Fruit fly (Drosophila melanogaster) whole organism, adult: ENCODE results near the gene CG31975.
A peak's percentile ranks its signal among the peaks of the same experiment; 100 is the strongest.

Source experiments
- CG14711 ChIP-seq: fragments of 200-800 bp; sonication (Bioruptor generic); optimal IDR thresholded peaks from 2 replicates; lab custom pipeline; 2018; ENCODE audit warnings: missing biosample characterization, mild to moderate bottlenecking, missing genetic modification characterization, moderate library complexity
- CG5204 ChIP-seq: fragments of 200-800 bp; sonication (Bioruptor generic); optimal IDR thresholded peaks from 2 replicates; lab custom pipeline; 2016; ENCODE audit warnings: missing biosample characterization, missing genetic modification characterization
- CG7101 ChIP-seq: fragments of 200-800 bp; sonication (Bioruptor generic); optimal IDR thresholded peaks from 2 replicates; lab custom pipeline; 2018; ENCODE audit warnings: missing biosample characterization, mild to moderate bottlenecking, missing genetic modification characterization, moderate library complexity
- Crg-1 ChIP-seq: fragments of 200-800 bp; sonication (Bioruptor generic); optimal IDR thresholded peaks from 2 replicates; lab custom pipeline; 2016; ENCODE audit warnings: missing biosample characterization, missing genetic modification characterization
- Hr96 ChIP-seq: fragments of 200-800 bp; sonication (Bioruptor generic); optimal IDR thresholded peaks from 2 replicates; lab custom pipeline; 2016; ENCODE audit warnings: missing biosample characterization, missing genetic modification characterization
- Mnt ChIP-seq: fragments of 200-800 bp; sonication (Bioruptor generic); optimal IDR thresholded peaks from 2 replicates; lab custom pipeline; 2016; ENCODE audit warnings: missing biosample characterization, mild to moderate bottlenecking, missing genetic modification characterization
- bab1 ChIP-seq: fragments of 200-800 bp; sonication (Bioruptor generic); optimal IDR thresholded peaks from 3 replicates; lab custom pipeline; 2019; ENCODE audit warnings: missing biosample characterization, mild to moderate bottlenecking, missing genetic modification characterization, moderate library complexity
- cic ChIP-seq: fragments of 200-800 bp; sonication (Bioruptor generic); optimal IDR thresholded peaks from 2 replicates; lab custom pipeline; 2017; ENCODE audit warnings: missing biosample characterization, mild to moderate bottlenecking, missing genetic modification characterization, moderate library complexity
- cnc ChIP-seq, 2 experiments: fragments of >200 bp; optimal IDR thresholded peaks; 2 replicates each; lab custom pipeline; 2017

DNA sequence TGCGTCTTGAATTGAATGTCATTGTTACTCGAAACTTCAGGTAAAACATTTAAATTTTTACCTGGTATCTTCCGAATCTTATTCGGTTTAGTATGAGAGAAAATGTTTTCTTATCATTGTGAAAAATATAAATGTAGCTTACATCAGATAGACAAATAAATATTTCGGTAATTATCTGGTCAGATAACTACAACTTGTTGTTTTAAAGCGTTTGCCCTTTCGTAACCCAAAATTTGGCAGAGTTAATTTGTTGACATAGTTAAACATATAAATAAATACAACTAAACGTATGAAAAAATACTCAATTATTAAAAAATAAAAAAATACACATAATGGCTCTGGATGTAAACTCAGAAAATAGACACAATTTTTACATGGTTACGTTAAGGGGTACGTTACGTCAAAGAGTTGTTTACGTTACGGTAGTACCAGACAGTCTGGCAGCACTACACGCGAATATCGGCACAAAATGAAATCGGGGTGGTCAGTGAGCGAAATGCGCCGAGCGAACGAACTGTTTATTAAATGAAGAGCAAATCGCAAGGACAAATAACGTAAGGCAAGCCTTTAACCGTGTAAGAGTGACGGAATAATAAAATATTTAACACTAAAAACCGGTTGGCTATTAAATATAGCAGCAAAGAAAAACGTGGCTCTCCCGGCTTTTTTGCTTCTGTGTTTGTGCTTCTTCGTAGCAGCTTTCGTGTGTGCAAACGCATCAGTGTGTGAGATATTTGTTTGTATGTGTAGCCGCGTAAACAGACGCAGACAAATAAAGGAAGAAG is 41.8 kb upstream of the CG31975 start:
- no peak for TF ChIP-seq CG14711 (tag; lab: Kevin White, UChicago)
- peak; percentile 61 for TF ChIP-seq cic (GFP tag; lab: Kevin White, UChicago)
- TF ChIP-seq bab1 (GFP tag; lab: Kevin White, UChicago) = peak; percentile 13
- TF ChIP-seq Hr96 = no peak
- no peak for TF ChIP-seq CG7101 (tag; lab: Kevin White, UChicago)
- peak; percentile 77 for TF ChIP-seq Mnt
- TF ChIP-seq Crg-1 (GFP tag; lab: Kevin White, UChicago) = peak; percentile 5
- TF ChIP-seq CG5204 (GFP tag; lab: Kevin White, UChicago) = no peak
- TF ChIP-seq cnc (optimal IDR thresholded peaks at IDR 0.05; lab: Kevin White, UChicago) = no peak
